Fruit fly (Drosophila melanogaster) whole organism, embryonic: ENCODE results near the gene CG15891.

ENCODE experiments used
- ATbp ChIP-seq: fragments of 200-800 bp; sonication (Bioruptor generic); optimal IDR thresholded peaks from 2 replicates; lab custom pipeline; 2017; ENCODE audit warnings: missing biosample characterization, mild to moderate bottlenecking, missing genetic modification characterization, missing genetic modification reagents
- B-H1 ChIP-seq: fragments of 200-800 bp; sonication (Bioruptor generic); IDR thresholded peaks from 3 replicates; pipeline ENCODE4 v1.3.6; 2022; ENCODE audit warnings: missing biosample characterization, missing genetic modification characterization
- CG1024 ChIP-seq: fragments of 200-800 bp; sonication (Bioruptor generic); IDR thresholded peaks from 2 replicates; pipeline ENCODE4 v1.3.6; 2022; ENCODE audit warnings: missing biosample characterization, missing genetic modification characterization
- CG12659 ChIP-seq: fragments of 200-800 bp; sonication (Bioruptor generic); optimal IDR thresholded peaks from 3 replicates; lab custom pipeline; 2017; ENCODE audit warnings: mild to moderate bottlenecking, missing biosample characterization, missing genetic modification reagents, missing genetic modification characterization
- CG14014 ChIP-seq: fragments of 200-800 bp; sonication (Bioruptor generic); IDR thresholded peaks from 2 replicates; pipeline ENCODE4 v1.3.6; 2022; ENCODE audit warnings: missing biosample characterization, missing genetic modification characterization
- CG15011 ChIP-seq: fragments of 200-800 bp; sonication (Bioruptor generic); optimal IDR thresholded peaks from 3 replicates; lab custom pipeline; 2018; ENCODE audit warnings: missing biosample characterization, mild to moderate bottlenecking, missing genetic modification characterization
- CG18011 ChIP-seq: fragments of 200-800 bp; sonication (Bioruptor generic); optimal IDR thresholded peaks from 2 replicates; lab custom pipeline; 2017; ENCODE audit warnings: missing biosample characterization, missing genetic modification characterization, mild to moderate bottlenecking, moderate library complexity, missing genotype
- CG2712 ChIP-seq: fragments of 200-800 bp; optimal IDR thresholded peaks from 3 replicates; lab custom pipeline; 2019; ENCODE audit warnings: missing biosample characterization, mild to moderate bottlenecking, missing genetic modification characterization, moderate library complexity
- CG3065 ChIP-seq: fragments of 200-800 bp; sonication (Bioruptor generic); optimal IDR thresholded peaks from 2 replicates; lab custom pipeline; 2016; ENCODE audit warnings: missing biosample characterization, missing genetic modification characterization
- CG42726 ChIP-seq: fragments of 200-800 bp; sonication (Bioruptor generic); IDR thresholded peaks from 2 replicates; pipeline ENCODE4 v1.3.6; 2022; ENCODE audit warnings: missing biosample characterization, missing genetic modification characterization; ENCODE audit not compliant: partially characterized antibody
- CG7271 ChIP-seq: fragments of 200-800 bp; sonication (Bioruptor generic); optimal IDR thresholded peaks from 2 replicates; lab custom pipeline; 2018; ENCODE audit warnings: missing biosample characterization, mild to moderate bottlenecking, missing genetic modification characterization, moderate library complexity
- CG8281 ChIP-seq: fragments of 200-800 bp; sonication (Bioruptor generic); optimal IDR thresholded peaks from 2 replicates; lab custom pipeline; 2018; ENCODE audit warnings: missing biosample characterization, mild to moderate bottlenecking, missing genetic modification characterization, moderate library complexity
- CG9609 ChIP-seq: fragments of 200-800 bp; sonication (Bioruptor generic); optimal IDR thresholded peaks from 3 replicates; lab custom pipeline; 2016; ENCODE audit warnings: missing biosample characterization, missing genetic modification characterization
- CTCF ChIP-seq: fragments of 200-800 bp; sonication (Bioruptor generic); optimal IDR thresholded peaks from 2 replicates; lab custom pipeline; 2017; ENCODE audit warnings: missing biosample characterization, mild to moderate bottlenecking, missing genetic modification characterization, moderate library complexity
- Deaf1 ChIP-seq: fragments of 200-800 bp; optimal IDR thresholded peaks from 3 replicates; lab custom pipeline; 2019; ENCODE audit warnings: missing biosample characterization, mild to moderate bottlenecking, missing genetic modification characterization, moderate library complexity
- Dip2 ChIP-seq: fragments of 200-800 bp; sonication (Bioruptor generic); IDR thresholded peaks from 2 replicates; pipeline ENCODE4 v1.3.6; 2022; ENCODE audit warnings: missing biosample characterization, missing genetic modification characterization
- Dll ChIP-seq: fragments of 200-800 bp; sonication (Bioruptor generic); IDR thresholded peaks from 4 replicates; pipeline ENCODE4 v1.3.6; 2022; ENCODE audit warnings: missing biosample characterization, missing genetic modification characterization; ENCODE audit not compliant: partially characterized antibody
- Drgx ChIP-seq: fragments of 200-800 bp; sonication (Bioruptor generic); IDR thresholded peaks from 2 replicates; pipeline ENCODE4 v1.3.6; 2022; ENCODE audit warnings: missing biosample characterization, missing genetic modification characterization
- Fer1 ChIP-seq: fragments of 200-800 bp; sonication (Bioruptor generic); optimal IDR thresholded peaks from 2 replicates; lab custom pipeline; 2017; ENCODE audit warnings: missing biosample characterization, mild to moderate bottlenecking, missing genetic modification characterization
- Fer2 ChIP-seq: fragments of 200-800 bp; sonication (Bioruptor generic); optimal IDR thresholded peaks from 2 replicates; lab custom pipeline; 2018; ENCODE audit warnings: missing biosample characterization, mild to moderate bottlenecking, missing genetic modification characterization, moderate library complexity
- HHEX ChIP-seq: fragments of 200-800 bp; sonication (Bioruptor generic); optimal IDR thresholded peaks from 3 replicates; lab custom pipeline; 2017; ENCODE audit warnings: missing biosample characterization, mild to moderate bottlenecking, missing genetic modification characterization, missing genetic modification reagents
- HLH4C ChIP-seq: fragments of 200-800 bp; sonication (Bioruptor generic); IDR thresholded peaks from 3 replicates; pipeline ENCODE4 v1.3.6; 2022; ENCODE audit warnings: missing biosample characterization, missing genetic modification characterization; ENCODE audit not compliant: partially characterized antibody
- Hmx ChIP-seq: fragments of 200-800 bp; sonication (Bioruptor generic); optimal IDR thresholded peaks from 2 replicates; lab custom pipeline; 2016; ENCODE audit warnings: missing biosample characterization, missing genetic modification characterization
- NfI ChIP-seq: fragments of 200-800 bp; sonication (Bioruptor generic); optimal IDR thresholded peaks from 3 replicates; lab custom pipeline; 2018; ENCODE audit warnings: missing biosample characterization, mild to moderate bottlenecking, missing genetic modification characterization, moderate library complexity
- Oaz ChIP-seq: fragments of 200-800 bp; sonication (Bioruptor generic); IDR thresholded peaks from 2 replicates; pipeline ENCODE4 v1.3.6; 2022; ENCODE audit warnings: missing biosample characterization, missing genetic modification characterization
- Sry-β ChIP-seq: fragments of 200-800 bp; sonication (Bioruptor generic); optimal IDR thresholded peaks from 2 replicates; lab custom pipeline; 2018; ENCODE audit warnings: missing biosample characterization, mild to moderate bottlenecking, missing genetic modification characterization, moderate library complexity
- Xrp1 ChIP-seq: fragments of 200-800 bp; sonication (Bioruptor generic); IDR thresholded peaks from 2 replicates; pipeline ENCODE4 v1.3.6; 2022; ENCODE audit warnings: missing biosample characterization, missing genetic modification characterization
- ac ChIP-seq: fragments of 200-800 bp; sonication (Bioruptor generic); optimal IDR thresholded peaks from 3 replicates; lab custom pipeline; 2017; ENCODE audit warnings: missing biosample characterization, mild to moderate bottlenecking, missing genetic modification characterization
- amos ChIP-seq: fragments of 200-800 bp; sonication (Bioruptor generic); IDR thresholded peaks from 2 replicates; pipeline ENCODE4 v1.3.6; 2022; ENCODE audit warnings: missing biosample characterization, missing genetic modification characterization; ENCODE audit not compliant: partially characterized antibody
- caup ChIP-seq: fragments of 200-800 bp; sonication (Bioruptor generic); optimal IDR thresholded peaks from 3 replicates; lab custom pipeline; 2017; ENCODE audit warnings: missing biosample characterization, mild to moderate bottlenecking, missing genetic modification characterization, moderate library complexity; ENCODE audit not compliant: severe bottlenecking
- cg ChIP-seq: fragments of 200-800 bp; sonication (Bioruptor generic); optimal IDR thresholded peaks from 3 replicates; lab custom pipeline; 2019; ENCODE audit warnings: missing biosample characterization, mild to moderate bottlenecking, missing genetic modification characterization, moderate library complexity
- chif ChIP-seq, 2 experiments: fragments of 200-800 bp; sonication (Bioruptor generic); optimal IDR thresholded peaks; 3 replicates each; lab custom pipeline; 2016; ENCODE audit warnings: missing biosample characterization in 2 of 2, missing genetic modification characterization in 2 of 2
- cwo ChIP-seq: fragments of 200-800 bp; sonication (Bioruptor generic); optimal IDR thresholded peaks from 3 replicates; lab custom pipeline; 2017; ENCODE audit warnings: missing biosample characterization, missing genetic modification characterization, mild to moderate bottlenecking, moderate library complexity, missing genetic modification reagents
- dysf ChIP-seq: fragments of 200-800 bp; sonication (Bioruptor generic); IDR thresholded peaks from 3 replicates; pipeline ENCODE4 v1.3.6; 2022; ENCODE audit warnings: missing biosample characterization, missing genetic modification characterization
- ewg ChIP-seq: fragments of 200-800 bp; sonication (Bioruptor generic); optimal IDR thresholded peaks from 3 replicates; lab custom pipeline; 2017; ENCODE audit warnings: mild to moderate bottlenecking, missing biosample characterization, missing genetic modification reagents, missing genetic modification characterization
- fru ChIP-seq: fragments of >200 bp; optimal IDR thresholded peaks from 2 replicates; lab custom pipeline; 2017
- grn ChIP-seq: fragments of 200-800 bp; sonication (Bioruptor generic); optimal IDR thresholded peaks from 3 replicates; lab custom pipeline; 2017; ENCODE audit warnings: missing biosample characterization, missing genetic modification characterization
- inv ChIP-seq: fragments of 200-800 bp; sonication (Bioruptor generic); IDR thresholded peaks from 2 replicates; pipeline ENCODE4 v1.3.6; 2022; ENCODE audit warnings: missing biosample characterization, missing genetic modification characterization; ENCODE audit not compliant: partially characterized antibody
- jing ChIP-seq: fragments of 200-800 bp; sonication (Bioruptor generic); optimal IDR thresholded peaks from 2 replicates; lab custom pipeline; 2018; ENCODE audit warnings: missing biosample characterization, mild to moderate bottlenecking, missing genetic modification characterization
- ken ChIP-seq: fragments of 200-800 bp; sonication (Bioruptor generic); IDR thresholded peaks from 3 replicates; pipeline ENCODE4 v1.3.6; 2022; ENCODE audit warnings: missing biosample characterization, missing genetic modification characterization
- mirr ChIP-seq: fragments of 200-800 bp; sonication (Bioruptor generic); optimal IDR thresholded peaks from 3 replicates; lab custom pipeline; 2018; ENCODE audit warnings: missing biosample characterization, mild to moderate bottlenecking, missing genetic modification characterization
- pb ChIP-seq: fragments of 200-800 bp; sonication (Bioruptor generic); optimal IDR thresholded peaks from 3 replicates; lab custom pipeline; 2016; ENCODE audit warnings: missing biosample characterization, missing genetic modification characterization
- peb ChIP-seq: fragments of 200-800 bp; sonication (Bioruptor generic); IDR thresholded peaks from 2 replicates; pipeline ENCODE4 v1.3.6; 2022; ENCODE audit warnings: missing biosample characterization, missing genetic modification characterization
- pho ChIP-seq: fragments of 200-800 bp; sonication (Bioruptor generic); optimal IDR thresholded peaks from 2 replicates; lab custom pipeline; 2016; ENCODE audit warnings: missing biosample characterization, missing genetic modification characterization
- phol ChIP-seq: fragments of 200-800 bp; sonication (Bioruptor generic); optimal IDR thresholded peaks from 3 replicates; lab custom pipeline; 2018; ENCODE audit warnings: missing biosample characterization, mild to moderate bottlenecking, missing genetic modification characterization, moderate library complexity
- pnt ChIP-seq: fragments of 200-800 bp; sonication (Bioruptor generic); optimal IDR thresholded peaks from 3 replicates; lab custom pipeline; 2016; ENCODE audit warnings: missing biosample characterization, missing genetic modification characterization
- run ChIP-seq: fragments of 200-800 bp; sonication (Bioruptor generic); optimal IDR thresholded peaks from 3 replicates; lab custom pipeline; 2018; ENCODE audit warnings: missing biosample characterization, mild to moderate bottlenecking, missing genetic modification characterization
- sens-2 ChIP-seq: fragments of 200-800 bp; sonication (Bioruptor generic); IDR thresholded peaks from 2 replicates; pipeline ENCODE4 v1.3.6; 2022; ENCODE audit warnings: missing biosample characterization, missing genetic modification characterization
- sug ChIP-seq: fragments of 200-800 bp; optimal IDR thresholded peaks from 2 replicates; lab custom pipeline; 2019; ENCODE audit warnings: missing biosample characterization, mild to moderate bottlenecking, missing genetic modification characterization, moderate library complexity
- unc-4 ChIP-seq: fragments of 200-800 bp; sonication (Bioruptor generic); IDR thresholded peaks from 2 replicates; pipeline ENCODE4 v1.3.6; 2022; ENCODE audit warnings: missing biosample characterization, missing genetic modification characterization; ENCODE audit not compliant: partially characterized antibody
- yki ChIP-seq: fragments of >200 bp; optimal IDR thresholded peaks from 3 replicates; lab custom pipeline; 2018
- zfh1 ChIP-seq: fragments of 200-800 bp; sonication (Bioruptor generic); IDR thresholded peaks from 3 replicates; pipeline ENCODE4 v1.3.6; 2022; ENCODE audit warnings: missing biosample characterization, missing genetic modification characterization

The CG15891 gene

dm6 chrX:6255414-6255915 lies 39.7 kb downstream of the CG15891 start, which contains the start of the genes Rbcn-3A and Spx (continued):
- TF ChIP-seq CG2712 (tag; lab: Kevin White, UChicago) (peak; percentile 49), Xrp1 (peak; percentile 5; the same call in 1 of the 2 replicates), peb (no peak), CG42726 (GFP tag; lab: Robert Waterston, UW) (peak; percentile 68; the same call in 1 of the 2 replicates), unc-4 (GFP tag; lab: Robert Waterston, UW) (peak; percentile 93), CG15011 (no peak), Hmx (no peak), HLH4C (GFP tag; lab: Robert Waterston, UW) (peak; percentile 92), CG8281 (no peak), NfI (GFP tag; lab: Kevin White, UChicago) (peak; percentile 48), CG14014 (GFP tag; lab: Robert Waterston, UW) (no peak), Fer1 (GFP tag; lab: Kevin White, UChicago) (no peak), Deaf1 (tag; lab: Kevin White, UChicago) (no peak), sug (tag; lab: Kevin White, UChicago) (peak; percentile 33), CG9609 (GFP tag; lab: Kevin White, UChicago) (no peak), CG12659 (GFP tag; lab: Kevin White, UChicago) (peak; percentile 63), CG18011 (GFP tag; lab: Kevin White, UChicago) (no peak), caup (GFP tag; lab: Kevin White, UChicago) (no peak), Fer2 (tag; lab: Kevin White, UChicago) (no peak), cwo (GFP tag; lab: Kevin White, UChicago) (no peak), ac (GFP tag; lab: Kevin White, UChicago) (no peak), pho (GFP tag; lab: Kevin White, UChicago) (no peak), Sry-β (GFP tag; lab: Kevin White, UChicago) (no peak), Oaz (GFP tag; lab: Robert Waterston, UW) (no peak), CG3065 (no peak), grn (GFP tag; lab: Kevin White, UChicago) (no peak), inv (GFP tag; lab: Robert Waterston, UW) (peak; percentile 81), ATbp (GFP tag; lab: Kevin White, UChicago) (no peak), phol (tag; lab: Kevin White, UChicago) (peak; percentile 33), CG1024 (GFP tag; lab: Robert Waterston, UW) (no peak), mirr (GFP tag; lab: Kevin White, UChicago) (no peak), yki (lab: Kevin White, UChicago) (no peak), Drgx (GFP tag; lab: Robert Waterston, UW) (no peak), run (tag; lab: Kevin White, UChicago) (no peak), pnt (no peak), pb (GFP tag; lab: Kevin White, UChicago) (no peak), CTCF (GFP tag; lab: Kevin White, UChicago) (no peak), chif (GFP tag; optimal IDR thresholded peaks at IDR 0.05; lab: Kevin White, UChicago) (no peak), fru (lab: Kevin White, UChicago) (no peak), ken (GFP tag; lab: Robert Waterston, UW) (no peak), dysf (no peak), HHEX (GFP tag; lab: Kevin White, UChicago) (no peak), cg (GFP tag; lab: Kevin White, UChicago) (no peak), Dip2 (GFP tag; lab: Robert Waterston, UW) (no peak), jing (no peak), amos (peak; percentile 83), Dll (GFP tag; lab: Robert Waterston, UW) (peak; percentile 94), ewg (no peak), CG7271 (tag; lab: Kevin White, UChicago) (no peak), zfh1 (GFP tag; lab: Robert Waterston, UW) (no peak), B-H1 (GFP tag; lab: Robert Waterston, UW) (no peak), sens-2 (GFP tag; lab: Robert Waterston, UW) (no peak)
